Worm (Caenorhabditis elegans): Measurements from ENCODE around the gene D2007.1.

DNA sequence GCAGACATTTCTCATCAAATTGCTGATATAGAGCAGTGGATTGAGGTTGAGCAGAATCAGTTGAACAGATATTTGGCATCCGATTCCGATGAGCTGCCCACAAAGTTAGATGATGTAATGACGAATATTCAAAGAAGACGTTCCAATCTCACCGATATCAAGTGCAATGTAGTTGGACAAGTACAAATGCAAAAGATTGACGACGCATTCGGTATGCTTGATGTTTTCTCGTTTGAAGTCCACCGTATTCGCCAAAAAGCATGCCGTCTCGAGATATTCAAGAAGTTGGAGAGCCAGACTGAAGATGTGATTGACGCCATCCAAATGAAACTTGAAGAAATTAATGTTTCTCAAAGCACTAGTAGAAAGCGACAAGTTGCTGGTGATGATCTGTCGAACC, 29.9 kb downstream of the D2007.1 start:
- TF ChIP-seq lsy-2 (tag; optimal IDR thresholded peaks at IDR 0.05): no peak
- TF ChIP-seq lin-13 (GFP tag; optimal IDR thresholded peaks at IDR 0.05): no peak
- TF ChIP-seq unc-30 (tag; optimal IDR thresholded peaks at IDR 0.05): no peak
- no peak for TF ChIP-seq unc-130 (tag; optimal IDR thresholded peaks at IDR 0.05)
- TF ChIP-seq fkh-10 (GFP tag; optimal IDR thresholded peaks at IDR 0.05): no peak
- TF ChIP-seq nhr-237 (tag; optimal IDR thresholded peaks at IDR 0.05): no peak

All from whole organism, L1 larva.